Worm (Caenorhabditis elegans) whole organism, young adult: ENCODE measurements around the gene mrps-34.

Experiments
- B0019.2 ChIP-seq: fragments of 200-800 bp; sonication (Bioruptor generic); conservative IDR thresholded peaks from 2 replicates; pipeline ENCODE4 v1.3.6; 2022; ENCODE audit warnings: missing genetic modification reagents, missing genetic modification characterization, missing compliant biosample characterization
- B0336.3 ChIP-seq: fragments of 200-800 bp; sonication (Bioruptor generic); IDR thresholded peaks from 2 replicates; pipeline ENCODE4 v1.3.6; 2022; ENCODE audit warnings: missing genetic modification characterization, missing compliant biosample characterization
- F10E7.11 ChIP-seq: sonication (generic microtip); optimal IDR thresholded peaks from 2 replicates; lab custom pipeline; 2017; ENCODE audit warnings: mild to moderate bottlenecking, missing genetic modification characterization, moderate library complexity, missing compliant biosample characterization
- F22D6.2 ChIP-seq: sonication (generic microtip); optimal IDR thresholded peaks from 2 replicates; lab custom pipeline; 2016; ENCODE audit warnings: mild to moderate bottlenecking, missing genetic modification characterization, missing compliant biosample characterization
- F33H1.4 ChIP-seq: fragments of 200-800 bp; sonication (Bioruptor generic); IDR thresholded peaks from 2 replicates; pipeline ENCODE4 v1.3.6; 2022; ENCODE audit warnings: missing genetic modification reagents, missing genetic modification characterization, missing compliant biosample characterization
- F37B4.10 ChIP-seq: fragments of 200-800 bp; sonication (Bioruptor generic); IDR thresholded peaks from 2 replicates; pipeline ENCODE4 v1.3.6; 2022; ENCODE audit warnings: missing genetic modification characterization, missing compliant biosample characterization
- F52B5.7 ChIP-seq: sonication (generic microtip); optimal IDR thresholded peaks from 2 replicates; lab custom pipeline; 2016; ENCODE audit warnings: mild to moderate bottlenecking, missing genetic modification characterization, missing compliant biosample characterization
- K11D2.4 ChIP-seq: fragments of 200-800 bp; sonication (Bioruptor generic); IDR thresholded peaks from 2 replicates; pipeline ENCODE4 v1.3.6; 2022; ENCODE audit warnings: missing genetic modification reagents, missing genetic modification characterization, missing compliant biosample characterization
- K12H6.12 ChIP-seq: fragments of 200-800 bp; sonication (Bioruptor generic); optimal IDR thresholded peaks from 2 replicates; lab custom pipeline; 2018; ENCODE audit warnings: mild to moderate bottlenecking, missing genetic modification characterization, missing compliant biosample characterization
- T26A5.8 ChIP-seq: sonication (generic microtip); optimal IDR thresholded peaks from 2 replicates; lab custom pipeline; 2016; ENCODE audit warnings: missing genetic modification characterization, missing compliant biosample characterization
- Y53F4B.3 ChIP-seq: fragments of 200-800 bp; sonication (Bioruptor generic); IDR thresholded peaks from 2 replicates; pipeline ENCODE4 v1.3.6; 2022; ENCODE audit warnings: missing genetic modification reagents, missing genetic modification characterization, missing compliant biosample characterization
- Y56A3A.18 ChIP-seq: fragments of 200-800 bp; sonication (Bioruptor generic); IDR thresholded peaks from 2 replicates; pipeline ENCODE4 v1.3.6; 2022; ENCODE audit warnings: missing genetic modification reagents, missing genetic modification characterization, missing compliant biosample characterization
- Y67H2A.10 ChIP-seq: fragments of 200-800 bp; sonication (Bioruptor generic); conservative IDR thresholded peaks from 2 replicates; pipeline ENCODE4 v1.3.6; 2022; ENCODE audit warnings: missing genetic modification reagents, missing genetic modification characterization, missing compliant biosample characterization
- ZK185.1 ChIP-seq: sonication (generic microtip); optimal IDR thresholded peaks from 2 replicates; lab custom pipeline; 2016; ENCODE audit warnings: mild to moderate bottlenecking, missing genetic modification characterization, missing compliant biosample characterization; ENCODE audit not compliant: poor library complexity, severe bottlenecking
- attf-3 ChIP-seq: fragments of 200-800 bp; sonication (Bioruptor generic); conservative IDR thresholded peaks from 2 replicates; pipeline ENCODE4 v1.3.6; 2022; ENCODE audit warnings: missing genetic modification reagents, missing genetic modification characterization, missing compliant biosample characterization
- attf-5 ChIP-seq: fragments of 200-800 bp; sonication (Bioruptor generic); optimal IDR thresholded peaks from 2 replicates; lab custom pipeline; 2018; ENCODE audit warnings: mild to moderate bottlenecking, missing genetic modification characterization, missing compliant biosample characterization
- bed-1 ChIP-seq: fragments of 200-800 bp; sonication (Bioruptor generic); IDR thresholded peaks from 2 replicates; pipeline ENCODE4 v1.3.6; 2022; ENCODE audit warnings: missing genetic modification reagents, missing genetic modification characterization, missing compliant biosample characterization
- cebp-2 ChIP-seq: fragments of 200-800 bp; sonication (Bioruptor generic); IDR thresholded peaks from 2 replicates; pipeline ENCODE4 v1.3.6; 2022; ENCODE audit warnings: missing genetic modification characterization, missing compliant biosample characterization
- ceh-100 ChIP-seq: fragments of 200-800 bp; sonication (Bioruptor generic); IDR thresholded peaks from 2 replicates; pipeline ENCODE4 v1.3.6; 2022; ENCODE audit warnings: missing genetic modification reagents, missing genetic modification characterization, missing compliant biosample characterization
- ceh-58 ChIP-seq: fragments of 200-800 bp; sonication (Bioruptor generic); IDR thresholded peaks from 2 replicates; pipeline ENCODE4 v1.3.6; 2022; ENCODE audit warnings: missing genetic modification characterization, missing compliant biosample characterization
- ceh-79 ChIP-seq: sonication (generic microtip); optimal IDR thresholded peaks from 2 replicates; lab custom pipeline; 2017; ENCODE audit warnings: mild to moderate bottlenecking, missing genetic modification characterization, missing compliant biosample characterization
- dox-1 ChIP-seq: fragments of 200-800 bp; sonication (Bioruptor generic); IDR thresholded peaks from 2 replicates; pipeline ENCODE4 v1.3.6; 2022; ENCODE audit warnings: missing genetic modification reagents, missing genetic modification characterization, missing compliant biosample characterization
- dpff-1 ChIP-seq: sonication (generic microtip); optimal IDR thresholded peaks from 2 replicates; lab custom pipeline; 2017; ENCODE audit warnings: mild to moderate bottlenecking, missing genetic modification characterization, missing compliant biosample characterization
- dpl-1 ChIP-seq: fragments of 150-350 bp; optimal IDR thresholded peaks from 2 replicates; lab custom pipeline; 2014; ENCODE audit warnings: missing biosample characterization, missing genetic modification reagents, missing genetic modification characterization
- fkh-3 ChIP-seq: sonication (generic microtip); optimal IDR thresholded peaks from 2 replicates; lab custom pipeline; 2016; ENCODE audit warnings: mild to moderate bottlenecking, missing genetic modification characterization, missing compliant biosample characterization
- hlh-26 ChIP-seq: fragments of 200-800 bp; sonication (Bioruptor generic); conservative IDR thresholded peaks from 2 replicates; pipeline ENCODE4 v1.3.6; 2022; ENCODE audit warnings: missing genetic modification reagents, missing genetic modification characterization, missing compliant biosample characterization
- hmg-1.2 ChIP-seq: fragments of 200-800 bp; sonication (Bioruptor generic); IDR thresholded peaks from 2 replicates; pipeline ENCODE4 v1.3.6; 2022; ENCODE audit warnings: missing genetic modification reagents, missing genetic modification characterization, missing compliant biosample characterization
- hrde-1 ChIP-seq: sonication (generic microtip); optimal IDR thresholded peaks from 2 replicates; lab custom pipeline; 2016; ENCODE audit warnings: missing genetic modification characterization, mild to moderate bottlenecking, missing compliant biosample characterization, moderate library complexity, missing genotype, missing genetic modification reagents, borderline replicate concordance
- lag-1 ChIP-seq: fragments of 200-800 bp; sonication (Bioruptor generic); IDR thresholded peaks from 2 replicates; pipeline ENCODE4 v1.3.6; 2022; ENCODE audit warnings: missing genetic modification reagents, missing genetic modification characterization, missing compliant biosample characterization
- lsy-27 ChIP-seq: sonication (generic microtip); optimal IDR thresholded peaks from 2 replicates; lab custom pipeline; 2017; ENCODE audit warnings: missing genetic modification characterization, mild to moderate bottlenecking, missing compliant biosample characterization, antibody characterized with exemption, missing genotype, borderline replicate concordance; ENCODE audit not compliant: insufficient read depth
- madf-3 ChIP-seq: fragments of 200-800 bp; sonication (Bioruptor generic); IDR thresholded peaks from 2 replicates; pipeline ENCODE4 v1.3.6; 2022; ENCODE audit warnings: missing genetic modification reagents, missing genetic modification characterization, missing compliant biosample characterization
- madf-6 ChIP-seq: fragments of 200-800 bp; sonication (Bioruptor generic); IDR thresholded peaks from 2 replicates; pipeline ENCODE4 v1.3.6; 2022; ENCODE audit warnings: missing genetic modification reagents, missing genetic modification characterization, missing compliant biosample characterization
- mes-4 ChIP-seq: sonication (generic microtip); optimal IDR thresholded peaks from 2 replicates; lab custom pipeline; 2016; ENCODE audit warnings: missing genotype, missing genetic modification characterization, missing compliant biosample characterization
- nfyb-1 ChIP-seq: fragments of 200-800 bp; sonication (Bioruptor generic); IDR thresholded peaks from 2 replicates; pipeline ENCODE4 v1.3.6; 2022; ENCODE audit warnings: missing genetic modification reagents, missing genetic modification characterization, missing compliant biosample characterization
- nhr-179 ChIP-seq: sonication (generic microtip); optimal IDR thresholded peaks from 2 replicates; lab custom pipeline; 2016; ENCODE audit warnings: mild to moderate bottlenecking, missing genetic modification characterization, missing compliant biosample characterization
- nhr-80 ChIP-seq: sonication (generic microtip); optimal IDR thresholded peaks from 2 replicates; lab custom pipeline; 2016; ENCODE audit warnings: missing genetic modification characterization, missing compliant biosample characterization
- nhr-90 ChIP-seq: sonication (generic microtip); optimal IDR thresholded peaks from 2 replicates; lab custom pipeline; 2016; ENCODE audit warnings: missing genotype, mild to moderate bottlenecking, missing genetic modification characterization, missing compliant biosample characterization
- rcor-1 ChIP-seq: fragments of 200-800 bp; sonication (Bioruptor generic); IDR thresholded peaks from 2 replicates; pipeline ENCODE4 v1.3.6; 2022; ENCODE audit warnings: missing genetic modification reagents, missing genetic modification characterization, missing compliant biosample characterization
- rpc-1 ChIP-seq, 2 experiments: fragments of 150-350 bp in 1 of 2; sonication (generic microtip) in 1 of 2; optimal IDR thresholded peaks; 2 replicates each; lab custom pipeline; 2014 to 2018; ENCODE audit warnings: missing biosample characterization in 1 of 2, missing genetic modification characterization in 1 of 2, missing genetic modification reagents in 1 of 2, missing genotype in 1 of 2
- sdz-38 ChIP-seq: sonication (generic microtip); optimal IDR thresholded peaks from 2 replicates; lab custom pipeline; 2016; ENCODE audit warnings: missing genotype, missing genetic modification characterization, missing compliant biosample characterization
- snpc-1.3 ChIP-seq: sonication (generic microtip); optimal IDR thresholded peaks from 2 replicates; lab custom pipeline; 2017; ENCODE audit warnings: missing genetic modification characterization, mild to moderate bottlenecking, missing compliant biosample characterization, antibody characterized with exemption, moderate library complexity, missing genotype, missing genetic modification reagents; ENCODE audit not compliant: insufficient read depth
- snpc-4 ChIP-seq, 5 experiments: fragments of 150-350 bp in 1 of 5; sonication (generic microtip) in 4 of 5; optimal IDR thresholded peaks; 2 replicates each; lab custom pipeline; 2014 to 2018; ENCODE audit warnings: missing genetic modification characterization in 5 of 5, missing biosample characterization in 3 of 5, antibody characterized with exemption in 2 of 5, mild to moderate bottlenecking in 2 of 5, missing compliant biosample characterization in 2 of 5, missing genotype in 2 of 5, moderate library complexity in 2 of 5, missing genetic modification reagents in 1 of 5
- sptf-2 ChIP-seq: fragments of 200-800 bp; sonication (Bioruptor generic); optimal IDR thresholded peaks from 2 replicates; lab custom pipeline; 2018; ENCODE audit warnings: mild to moderate bottlenecking, missing genetic modification characterization, missing compliant biosample characterization
- tbp1 ChIP-seq: fragments of 200-800 bp; sonication (Bioruptor generic); optimal IDR thresholded peaks from 2 replicates; lab custom pipeline; 2018; ENCODE audit warnings: mild to moderate bottlenecking, missing genetic modification characterization, missing compliant biosample characterization
- xnd-1 ChIP-seq: sonication (generic microtip); optimal IDR thresholded peaks from 2 replicates; lab custom pipeline; 2016; ENCODE audit warnings: missing genotype, missing genetic modification reagents, missing genetic modification characterization, missing compliant biosample characterization
- ztf-18 ChIP-seq: sonication (generic microtip); optimal IDR thresholded peaks from 2 replicates; lab custom pipeline; 2016; ENCODE audit warnings: missing genotype, mild to moderate bottlenecking, missing genetic modification characterization, missing compliant biosample characterization
- ztf-28 ChIP-seq: fragments of 200-800 bp; sonication (Bioruptor generic); IDR thresholded peaks from 2 replicates; pipeline ENCODE4 v1.3.6; 2022; ENCODE audit warnings: missing genetic modification reagents, missing genetic modification characterization, missing compliant biosample characterization
- ztf-3 ChIP-seq: fragments of 200-800 bp; sonication (Bioruptor generic); optimal IDR thresholded peaks from 2 replicates; lab custom pipeline; 2018; ENCODE audit warnings: mild to moderate bottlenecking, missing genetic modification characterization, missing compliant biosample characterization

The mrps-34 gene

DNA sequence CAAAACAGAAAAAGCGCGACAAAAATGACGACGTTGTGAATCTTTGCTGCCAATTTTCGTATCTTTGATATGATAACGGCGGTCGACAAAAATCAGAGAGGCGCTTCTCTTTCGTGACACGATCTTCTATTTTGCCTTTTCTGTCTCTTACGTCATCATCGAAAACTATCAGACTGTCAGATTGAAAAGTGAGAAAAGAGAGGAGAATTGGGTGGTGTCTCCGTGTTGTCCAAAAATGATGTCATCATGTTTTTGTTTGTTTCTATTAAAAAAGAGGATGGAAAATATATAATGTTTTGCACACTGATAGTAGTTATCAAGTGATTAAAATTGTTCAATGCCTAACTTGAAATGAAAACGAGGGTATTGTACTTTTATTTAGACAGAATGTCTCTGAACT, 46.2 kb downstream of the mrps-34 start (continued):
- TF ChIP-seq dpl-1, result no peak
- TF ChIP-seq F33H1.4 (GFP tag; lab: Robert Waterston, UW), result no peak
- no peak for TF ChIP-seq fkh-3
- peak; percentile 68 for TF ChIP-seq B0336.3 (GFP tag; lab: Robert Waterston, UW)
- TF ChIP-seq nhr-80 (tag; lab: Kevin White, UChicago), result peak; percentile 93
- TF ChIP-seq madf-3 (GFP tag; lab: Robert Waterston, UW), result no peak
- TF ChIP-seq F10E7.11 (tag; lab: Kevin White, UChicago), result no peak
- no peak for TF ChIP-seq bed-1 (GFP tag; lab: Robert Waterston, UW)
- TF ChIP-seq Y67H2A.10 (GFP tag; lab: Robert Waterston, UW), result no peak
- TF ChIP-seq nfyb-1 (GFP tag; lab: Robert Waterston, UW), result peak; percentile 82
- TF ChIP-seq K12H6.12 (tag; lab: Kevin White, UChicago), result no peak
- TF ChIP-seq hrde-1 (tag; lab: Kevin White, UChicago), result no peak
- peak; percentile 53 for TF ChIP-seq nhr-90 (tag; lab: Kevin White, UChicago)
- no peak for TF ChIP-seq dpff-1
- no peak for TF ChIP-seq snpc-1.3 (tag; lab: Kevin White, UChicago)
- TF ChIP-seq nhr-179, result no peak
- TF ChIP-seq ceh-79 (tag; lab: Kevin White, UChicago), result no peak
- TF ChIP-seq ZK185.1 (tag; lab: Kevin White, UChicago), result peak; percentile 63
- no peak for TF ChIP-seq K11D2.4 (GFP tag; lab: Robert Waterston, UW)
- TF ChIP-seq B0019.2 (GFP tag; lab: Robert Waterston, UW), result no peak
- TF ChIP-seq rcor-1 (GFP tag; lab: Robert Waterston, UW), result no peak
- TF ChIP-seq lag-1 (GFP tag; lab: Robert Waterston, UW), result no peak
- no peak for TF ChIP-seq rpc-1 (optimal IDR thresholded peaks at IDR 0.05; lab: Kevin White, UChicago)
- no peak for TF ChIP-seq rpc-1 (tag; optimal IDR thresholded peaks at IDR 0.05; lab: Kevin White, UChicago)
- TF ChIP-seq ztf-28 (GFP tag; lab: Robert Waterston, UW), result no peak
- TF ChIP-seq madf-6 (GFP tag; lab: Robert Waterston, UW), result no peak
- no peak for TF ChIP-seq mes-4
- TF ChIP-seq F22D6.2 (tag; lab: Kevin White, UChicago), result no peak
- TF ChIP-seq attf-5 (GFP tag; lab: Kevin White, UChicago), result peak; percentile 39
- peak; percentile 39; the same call in 1 of the 2 replicates for TF ChIP-seq dox-1
- no peak for TF ChIP-seq ceh-100 (GFP tag; lab: Robert Waterston, UW)
- no peak for TF ChIP-seq F37B4.10 (GFP tag; lab: Robert Waterston, UW)
- TF ChIP-seq ztf-18, result no peak
- TF ChIP-seq Y53F4B.3, result no peak
- TF ChIP-seq F52B5.7 (tag; lab: Kevin White, UChicago), result no peak
- TF ChIP-seq hmg-1.2, result no peak
- no peak for TF ChIP-seq T26A5.8
- no peak for TF ChIP-seq xnd-1 (tag; lab: Kevin White, UChicago)
- TF ChIP-seq Y56A3A.18 (GFP tag; lab: Robert Waterston, UW), result 0 out of 2 replicates have a peak, but pooled peaks have one; percentile 56
- TF ChIP-seq cebp-2 (GFP tag; lab: Robert Waterston, UW), result no peak
- TF ChIP-seq tbp1 (GFP tag; lab: Kevin White, UChicago), result peak; percentile 42
- TF ChIP-seq ceh-58 (GFP tag; lab: Robert Waterston, UW), result no peak
- no peak for TF ChIP-seq attf-3 (GFP tag; lab: Robert Waterston, UW)
- no peak for TF ChIP-seq sdz-38 (tag; lab: Kevin White, UChicago)
- TF ChIP-seq ztf-3 (GFP tag; lab: Kevin White, UChicago), result no peak
- TF ChIP-seq hlh-26 (GFP tag; lab: Robert Waterston, UW), result no peak
- no peak for TF ChIP-seq snpc-4 (GFP tag; optimal IDR thresholded peaks at IDR 0.05; lab: Kevin White, UChicago)
- peak in 1 of 4 experiments; percentile 7 for TF ChIP-seq snpc-4 (tag; optimal IDR thresholded peaks at IDR 0.05; lab: Kevin White, UChicago)
- no peak for TF ChIP-seq lsy-27 (tag; lab: Kevin White, UChicago)
- no peak for TF ChIP-seq sptf-2
